Fruit fly (Drosophila melanogaster): Measurements from ENCODE around the gene CG3764.

CG3764 gene

DNA sequence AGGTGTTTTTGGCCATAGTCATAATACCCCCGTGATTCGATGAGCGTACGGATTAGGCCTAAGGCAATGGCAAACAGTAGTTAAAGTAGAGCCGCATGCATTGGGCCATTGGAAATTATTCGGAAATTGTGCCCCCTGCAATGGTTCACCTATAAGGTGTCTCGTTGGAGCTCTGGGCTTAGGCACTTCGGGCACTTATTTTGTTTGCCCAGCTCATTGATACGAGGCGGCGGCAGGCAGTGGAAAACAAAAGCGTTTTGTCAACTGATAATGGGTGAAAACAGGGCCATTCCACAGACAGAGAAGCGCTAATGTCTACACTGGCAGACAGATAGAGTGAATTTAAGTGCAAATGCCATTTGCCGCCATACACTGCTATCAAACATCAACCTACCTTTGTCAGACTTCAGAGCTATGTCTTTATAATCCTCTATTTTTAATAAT is 6.1 kb downstream of the CG3764 start:
- TF ChIP-seq CG17801 (GFP tag; optimal IDR thresholded peaks at IDR 0.05; ENCODE audit: partially characterized antibody): no peak

dm6 chr3L:17005415-17005796 is 7.0 kb downstream of the CG3764 start:
- no peak for TF ChIP-seq CG17801 (GFP tag; optimal IDR thresholded peaks at IDR 0.05; ENCODE audit: partially characterized antibody)

- TF ChIP-seq CG17801 (GFP tag; optimal IDR thresholded peaks at IDR 0.05; ENCODE audit: partially characterized antibody): no peak
Observed at dm6 chr3L:17004765-17005414, 7.5 kb downstream of the CG3764 start.

DNA sequence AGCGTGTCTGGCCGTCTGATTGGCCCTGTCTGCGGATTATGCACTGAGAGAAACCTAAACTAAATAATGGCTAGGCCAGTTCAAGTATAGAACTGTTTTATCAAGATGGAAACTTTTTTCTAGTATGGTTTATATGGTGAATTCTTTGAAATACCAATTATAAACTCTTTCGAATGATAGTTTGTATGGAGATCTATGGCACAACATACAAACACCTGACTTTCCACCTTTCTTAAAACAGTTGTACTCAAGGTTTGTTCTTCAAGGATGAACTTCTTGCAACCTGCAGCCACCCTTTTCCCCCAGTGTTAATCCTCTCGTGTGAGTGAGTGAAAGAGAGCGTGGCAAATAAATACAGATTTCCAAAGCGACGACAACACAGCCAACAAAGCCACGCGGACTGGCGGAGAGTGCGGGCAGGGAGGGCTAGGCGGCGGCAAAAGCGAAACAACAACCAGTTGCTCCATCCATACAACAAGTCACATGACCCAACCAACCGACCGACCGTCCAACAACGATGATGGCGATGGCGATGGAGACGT is 8.1 kb downstream of the CG3764 start:
- no peak for TF ChIP-seq CG17801 (GFP tag; optimal IDR thresholded peaks at IDR 0.05; ENCODE audit: partially characterized antibody)

- peak; percentile 29 for TF ChIP-seq CG17801 (GFP tag; optimal IDR thresholded peaks at IDR 0.05; ENCODE audit: partially characterized antibody)
Observed at dm6 chr3L:17003251-17004171, 8.9 kb downstream of the CG3764 start.

DNA sequence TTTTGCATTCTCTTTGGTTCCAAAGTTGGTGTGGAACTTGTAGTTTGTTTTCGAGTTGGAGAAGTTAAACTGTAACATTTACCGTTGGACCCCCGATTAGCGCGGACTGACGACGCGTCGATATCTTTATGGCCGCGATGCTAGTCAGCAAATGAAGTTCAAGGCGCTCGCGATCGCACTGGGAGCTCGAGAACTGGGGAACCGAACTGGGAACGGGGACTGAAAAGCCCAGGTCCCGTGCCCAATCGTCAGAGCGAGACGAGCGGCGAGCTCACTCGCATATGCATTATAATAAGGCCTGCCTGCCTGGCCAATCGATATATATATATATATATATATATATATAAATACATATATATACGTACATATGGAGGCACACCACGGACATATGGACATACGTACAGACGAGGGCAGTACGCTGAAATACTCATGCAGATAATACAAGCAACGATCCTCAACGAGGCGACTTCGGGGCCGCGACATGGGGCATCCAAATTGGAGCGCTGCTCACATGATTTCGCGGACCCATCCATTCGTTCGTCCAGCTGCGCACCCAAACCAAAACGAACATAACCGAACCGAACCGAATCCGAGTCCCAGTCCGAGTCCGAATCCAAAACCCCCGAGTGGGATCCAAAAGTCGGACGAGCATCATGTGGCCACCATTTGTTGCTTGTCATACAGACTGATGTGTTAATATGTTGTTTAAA is 10.1 kb downstream of the CG3764 start:
- TF ChIP-seq CG17801 (GFP tag; optimal IDR thresholded peaks at IDR 0.05; ENCODE audit: partially characterized antibody): no peak

- TF ChIP-seq CG17801 (GFP tag; optimal IDR thresholded peaks at IDR 0.05; ENCODE audit: partially characterized antibody): no peak
Observed at dm6 chr3L:17001055-17001454, 11.3 kb downstream of the CG3764 start.

- peak; percentile 33 for TF ChIP-seq CG17801 (GFP tag; optimal IDR thresholded peaks at IDR 0.05; ENCODE audit: partially characterized antibody)
Observed at dm6 chr3L:17000289-17000688, 12.1 kb downstream of the CG3764 start.

DNA sequence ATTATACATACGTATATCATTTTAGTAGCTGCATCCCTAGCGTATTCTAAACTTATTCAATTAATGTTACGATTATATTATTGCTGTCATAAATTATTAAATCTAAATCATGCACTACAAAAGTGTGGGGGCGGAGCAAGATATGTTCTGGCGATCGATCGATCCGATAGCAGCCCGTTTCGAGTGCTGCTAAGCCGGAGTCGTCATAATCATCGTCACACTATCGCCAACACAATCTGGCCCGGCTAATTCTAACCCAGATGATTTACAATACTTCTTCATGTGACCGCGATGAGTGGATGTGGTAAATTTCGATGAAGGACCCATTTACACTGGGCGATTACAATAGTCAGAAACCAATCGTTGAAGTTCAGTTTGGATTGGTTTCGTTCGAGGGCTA is 17.6 kb downstream of the CG3764 start:
- TF ChIP-seq CG17801 (GFP tag; optimal IDR thresholded peaks at IDR 0.05; ENCODE audit: partially characterized antibody): no peak

DNA sequence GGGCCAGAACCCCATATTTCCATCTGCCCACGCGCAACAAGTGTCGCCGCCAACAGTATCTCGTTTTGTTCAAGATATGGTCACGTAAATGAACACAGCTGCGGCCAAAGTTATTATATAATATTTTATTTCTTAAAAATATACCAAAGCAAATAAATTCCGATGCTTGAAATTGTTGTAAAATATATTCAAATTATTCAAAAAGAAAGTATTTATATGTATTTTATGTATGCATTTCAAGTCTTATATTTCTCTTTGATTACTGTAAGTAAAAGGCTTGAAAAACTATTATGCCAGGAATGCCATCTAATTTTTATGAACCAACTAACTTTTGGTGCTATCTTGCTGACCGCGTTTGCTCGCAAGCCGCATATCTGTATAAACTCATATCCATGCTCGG is 23.2 kb downstream of the CG3764 start:
- no peak for TF ChIP-seq CG17801 (GFP tag; optimal IDR thresholded peaks at IDR 0.05; ENCODE audit: partially characterized antibody)

DNA sequence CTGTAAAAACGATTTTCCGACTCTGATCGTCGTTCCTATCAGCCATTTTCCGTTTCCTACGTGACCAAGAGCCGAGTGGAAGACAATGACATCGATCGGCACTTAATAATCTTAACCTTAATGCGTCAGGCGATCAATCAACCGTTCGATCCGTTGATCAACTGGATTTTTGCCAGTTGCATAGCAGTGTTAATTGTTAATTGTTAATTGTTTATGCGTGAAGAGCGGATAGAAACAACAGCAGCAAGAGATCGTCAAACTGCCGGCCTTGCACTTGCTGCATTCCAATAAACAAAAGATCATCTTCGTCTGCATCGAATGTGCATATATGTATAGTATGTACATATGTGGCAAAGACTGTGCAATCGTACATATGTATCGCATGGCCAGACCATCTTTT is 23.8 kb downstream of the CG3764 start:
- TF ChIP-seq CG17801 (GFP tag; optimal IDR thresholded peaks at IDR 0.05; ENCODE audit: partially characterized antibody): no peak

dm6 chr3L:16987347-16987746 is 25.0 kb downstream of the CG3764 start:
- TF ChIP-seq CG17801 (GFP tag; optimal IDR thresholded peaks at IDR 0.05; ENCODE audit: partially characterized antibody): no peak

DNA sequence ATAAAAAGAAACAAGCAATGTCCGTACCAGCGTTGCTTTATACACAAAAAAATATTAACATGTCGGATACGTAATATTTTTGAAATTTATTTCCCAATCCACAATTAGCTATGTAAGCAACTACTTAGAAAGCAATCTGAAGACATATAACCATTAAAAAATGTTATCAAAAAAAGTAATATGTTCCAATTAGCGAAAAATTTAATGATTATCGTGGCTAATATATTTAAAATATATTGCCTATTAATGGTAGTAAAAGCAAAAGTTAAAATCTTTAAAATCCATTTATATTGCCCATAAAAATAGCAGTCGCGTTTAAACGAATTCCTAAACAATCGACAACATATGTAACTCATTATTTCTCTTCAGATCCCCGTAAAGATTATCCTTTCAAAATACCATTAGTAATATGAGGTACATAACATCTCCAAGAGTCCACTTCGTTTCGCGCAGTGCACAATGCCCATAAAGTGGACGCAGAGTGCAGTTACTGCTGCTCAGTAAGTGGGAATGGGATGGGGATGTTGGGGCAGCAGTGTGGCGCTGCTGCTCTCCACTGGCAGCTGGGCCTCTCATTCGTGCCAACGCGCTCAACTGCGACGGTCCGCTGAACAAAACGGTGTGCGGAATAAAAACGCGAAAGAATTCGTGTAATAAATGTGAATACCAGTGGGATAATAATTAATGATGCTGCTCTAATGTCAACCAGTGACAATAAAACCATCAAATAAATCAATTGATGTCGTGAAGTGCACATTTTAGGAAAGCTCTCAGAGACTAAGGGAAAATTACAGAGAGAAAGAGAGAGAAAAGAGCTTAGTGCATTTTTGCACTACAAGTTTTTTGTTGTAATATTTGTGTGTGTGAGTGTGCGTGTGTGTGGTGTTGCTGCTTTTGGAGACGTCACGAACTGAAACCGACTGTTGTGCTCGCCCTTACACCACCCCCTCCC is 26.0 kb downstream of the CG3764 start:
- TF ChIP-seq CG17801 (GFP tag; optimal IDR thresholded peaks at IDR 0.05; ENCODE audit: partially characterized antibody): no peak

- TF ChIP-seq CG17801 (GFP tag; optimal IDR thresholded peaks at IDR 0.05; ENCODE audit: partially characterized antibody): no peak
Observed at dm6 chr3L:16985578-16985977, 26.8 kb downstream of the CG3764 start.
